Fruit fly (Drosophila melanogaster): ENCODE results near the gene ich.

DNA sequence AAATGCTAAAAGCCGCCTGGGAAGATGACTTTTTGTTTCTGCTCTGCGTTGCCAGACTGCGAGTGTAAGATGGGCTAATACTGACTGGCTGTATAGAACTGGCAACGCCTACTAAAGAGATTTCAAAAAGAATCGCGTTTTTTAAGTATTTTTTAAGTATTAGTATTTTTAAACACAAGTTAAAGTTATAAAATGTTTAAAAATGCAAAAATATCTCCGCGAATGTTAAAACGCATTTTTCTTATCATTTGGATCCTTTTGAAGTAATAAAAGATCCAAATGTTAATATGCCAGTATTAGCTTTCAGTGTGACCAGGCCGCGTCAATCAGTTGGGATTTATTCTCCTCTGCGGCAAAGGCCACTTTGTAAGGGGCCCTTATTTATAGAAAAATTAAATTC lies 43.3 kb upstream of the ich start, which contains the start of the genes Prosbeta3 and Iru:
- TF ChIP-seq CG17806 (tag; optimal IDR thresholded peaks at IDR 0.05), result no peak
- no peak for TF ChIP-seq CG9948 (tag; optimal IDR thresholded peaks at IDR 0.05)
- no peak for TF ChIP-seq EcR (GFP tag; optimal IDR thresholded peaks at IDR 0.05)
- no peak for TF ChIP-seq CG13204 (GFP tag; optimal IDR thresholded peaks at IDR 0.05)
- no peak for TF ChIP-seq D1 (tag; optimal IDR thresholded peaks at IDR 0.05)
- no peak for TF ChIP-seq CG10348 (GFP tag; IDR thresholded peaks at IDR 0.05)
- TF ChIP-seq CG14655 (GFP tag; optimal IDR thresholded peaks at IDR 0.05), result no peak
- no peak for TF ChIP-seq gl (tag; optimal IDR thresholded peaks at IDR 0.05)
- no peak for TF ChIP-seq CG8159 (tag; optimal IDR thresholded peaks at IDR 0.05)
- TF ChIP-seq CG15710 (tag; optimal IDR thresholded peaks at IDR 0.05), result no peak
- TF ChIP-seq Pif1A (GFP tag; optimal IDR thresholded peaks at IDR 0.05), result no peak
- no peak for TF ChIP-seq CG12605 (GFP tag; IDR thresholded peaks at IDR 0.05)

All from whole organism, pupa.